Worm (Caenorhabditis elegans) whole organism, early embryonic: ENCODE results near the gene sul-1.

Experiments
- aly-1 ChIP-seq: sonication (generic microtip); optimal IDR thresholded peaks from 2 replicates; lab custom pipeline; 2016; ENCODE audit warnings: missing genetic modification characterization, missing compliant biosample characterization
- ama-1 ChIP-seq: fragments of 150-350 bp; optimal IDR thresholded peaks from 2 replicates; lab custom pipeline; 2014
- flt-1 ChIP-seq: fragments of 200-800 bp; sonication (Bioruptor generic); IDR thresholded peaks from 2 replicates; pipeline ENCODE4 v1.3.6; 2022; ENCODE audit warnings: missing genetic modification characterization, missing compliant biosample characterization
- hnd-1 ChIP-seq: sonication (generic microtip); optimal IDR thresholded peaks from 2 replicates; lab custom pipeline; 2016; ENCODE audit warnings: missing genetic modification characterization, missing compliant biosample characterization

DNA sequence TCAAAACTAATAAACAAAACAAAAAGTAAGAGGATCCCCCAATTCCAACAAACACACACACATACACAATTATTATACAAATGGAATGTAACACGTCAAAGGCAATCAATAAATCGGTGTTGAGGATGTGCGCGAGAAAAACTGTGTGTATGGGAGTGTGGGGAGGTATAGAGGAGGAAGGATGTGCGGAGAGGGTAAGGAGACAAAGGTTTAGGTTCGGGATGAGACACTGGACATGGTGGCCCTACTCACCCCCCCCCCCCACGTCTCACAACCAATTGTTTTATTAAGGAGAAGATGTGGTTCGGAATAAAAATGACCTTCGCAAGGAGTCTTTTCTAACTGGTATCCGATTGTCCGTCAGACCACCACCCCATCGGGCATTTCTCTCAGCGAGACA, 47.6 kb downstream of the sul-1 start:
- TF ChIP-seq hnd-1: no peak
- TF ChIP-seq aly-1 (tag; lab: Kevin White, UChicago): no peak
- no peak for TF ChIP-seq flt-1 (GFP tag; lab: Robert Waterston, UW)
- no peak for TF ChIP-seq ama-1 (lab: Kevin White, UChicago)
